Fruit fly (Drosophila melanogaster): ENCODE data around the gene Fad2.

Gene Fad2

DNA sequence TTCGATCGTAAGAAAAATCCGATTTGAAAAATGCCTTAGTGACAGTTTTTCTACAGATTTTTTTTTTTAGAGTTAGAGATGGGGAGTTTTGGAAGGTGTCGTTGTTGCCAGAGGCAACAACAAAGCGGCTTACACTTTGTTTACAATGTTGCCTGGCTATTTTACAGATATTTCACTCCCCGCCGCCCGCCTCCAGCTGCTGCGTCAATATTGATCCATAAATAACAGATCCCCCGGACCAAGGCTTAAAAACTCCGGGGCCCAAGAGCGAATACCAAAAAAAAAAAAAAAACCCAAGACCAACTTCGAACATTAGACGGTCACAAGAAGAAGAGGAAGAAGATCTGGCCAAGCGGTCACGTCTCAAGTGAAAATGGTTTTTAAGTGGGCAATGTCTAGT is 20.4 kb upstream of the Fad2 start (continued):
- TF ChIP-seq CG12769 (tag; optimal IDR thresholded peaks at IDR 0.05) (no peak), CkIIα-i1 (GFP tag; IDR thresholded peaks at IDR 0.05) (no peak), Sox100B (GFP tag; optimal IDR thresholded peaks at IDR 0.05) (peak; percentile 19), CG13894 (tag; optimal IDR thresholded peaks at IDR 0.05) (no peak), Chrac-16 (GFP tag; optimal IDR thresholded peaks at IDR 0.05) (no peak), CG8281 (tag; optimal IDR thresholded peaks at IDR 0.05) (no peak), gcm (GFP tag; optimal IDR thresholded peaks at IDR 0.05) (no peak), CG14860 (GFP tag; IDR thresholded peaks at IDR 0.05; ENCODE audit: partially characterized antibody) (no peak), grau (tag; optimal IDR thresholded peaks at IDR 0.05) (no peak), BtbVII (GFP tag; optimal IDR thresholded peaks at IDR 0.05) (no peak), CG2116 (GFP tag; optimal IDR thresholded peaks at IDR 0.05) (peak; percentile 1), Lim3 (GFP tag; IDR thresholded peaks at IDR 0.05) (no peak), tll (GFP tag; optimal IDR thresholded peaks at IDR 0.05) (no peak), trem (tag; optimal IDR thresholded peaks at IDR 0.05) (no peak)

DNA sequence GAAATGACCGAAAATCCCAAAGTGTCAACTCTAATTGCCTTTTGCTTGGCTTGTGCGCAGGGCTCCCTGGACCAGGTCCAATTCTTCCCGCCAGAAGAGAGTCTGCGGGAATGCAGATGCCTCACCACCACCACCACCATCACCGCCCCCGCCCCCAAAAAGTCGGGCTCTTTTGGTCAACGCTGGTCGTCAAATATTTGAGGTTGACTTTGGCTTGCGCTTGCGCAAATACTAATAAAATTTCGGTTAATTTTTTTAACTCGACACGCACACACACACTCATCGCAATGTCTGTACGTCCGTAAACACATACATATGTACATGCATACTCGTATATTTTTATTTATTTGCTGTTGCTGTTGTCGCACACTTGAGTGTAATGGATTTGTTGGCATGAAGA is 19.4 kb upstream of the Fad2 start:
- TF ChIP-seq NC2α (GFP tag; optimal IDR thresholded peaks at IDR 0.05) (no peak), CG15696 (tag; optimal IDR thresholded peaks at IDR 0.05) (peak; percentile 50), CG8765 (GFP tag; IDR thresholded peaks at IDR 0.05) (no peak), gsb-n (tag; optimal IDR thresholded peaks at IDR 0.05) (no peak), disco-r (GFP tag; optimal IDR thresholded peaks at IDR 0.05) (no peak), CG6272 (GFP tag; IDR thresholded peaks at IDR 0.05) (no peak), E2f1 (GFP tag; IDR thresholded peaks at IDR 0.05) (no peak), cg (GFP tag; optimal IDR thresholded peaks at IDR 0.05) (peak; percentile 49), dmrt99B (tag; optimal IDR thresholded peaks at IDR 0.05) (no peak), Meics (GFP tag; optimal IDR thresholded peaks at IDR 0.05) (no peak), exex (tag; optimal IDR thresholded peaks at IDR 0.05) (no peak), kni (GFP tag; optimal IDR thresholded peaks at IDR 0.05) (peak; percentile 17), Ets65A (GFP tag) (no peak), sens (GFP tag) (peak; percentile 16), Doc3 (GFP tag; IDR thresholded peaks at IDR 0.05; ENCODE audit: partially characterized antibody) (no peak), ci (GFP tag; IDR thresholded peaks at IDR 0.05) (0 out of 3 replicates have a peak, but pooled peaks have one; percentile 19), dmrt11E (tag; optimal IDR thresholded peaks at IDR 0.05) (peak; percentile 19), CG6254 (GFP tag; optimal IDR thresholded peaks at IDR 0.05) (peak; percentile 13), ATbp (GFP tag; optimal IDR thresholded peaks at IDR 0.05) (peak; percentile 28), z (GFP tag; IDR thresholded peaks at IDR 0.05) (no peak), mam (GFP tag; optimal IDR thresholded peaks at IDR 0.05) (no peak), vvl (GFP tag; IDR thresholded peaks at IDR 0.05) (peak; percentile 20; the same call in 1 of the 2 replicates), CG7786 (GFP tag; optimal IDR thresholded peaks at IDR 0.05) (no peak), sob (GFP tag; IDR thresholded peaks at IDR 0.05) (no peak), CG17361 (GFP tag; IDR thresholded peaks at IDR 0.05) (no peak), dm (GFP tag; optimal IDR thresholded peaks at IDR 0.05) (no peak), CrebB (tag; optimal IDR thresholded peaks at IDR 0.05) (no peak), CG11560 (tag; IDR thresholded peaks at IDR 0.05) (no peak), CG11247 (GFP tag; IDR thresholded peaks at IDR 0.05) (no peak), CG1233 (GFP tag; optimal IDR thresholded peaks at IDR 0.05) (no peak), Med (GFP tag) (peak; percentile 60), pan (optimal IDR thresholded peaks at IDR 0.05) (no peak), pan (GFP tag; optimal IDR thresholded peaks at IDR 0.05 in 1 of 2, IDR thresholded peaks at IDR 0.05 in 1 of 2) (no peak), CG2875 (GFP tag; optimal IDR thresholded peaks at IDR 0.05) (peak; percentile 23), CG11504 (tag; optimal IDR thresholded peaks at IDR 0.05) (no peak), tll (GFP tag; optimal IDR thresholded peaks at IDR 0.05) (peak in 1 of 2 experiments; percentile 19), dati (GFP tag; IDR thresholded peaks at IDR 0.05) (no peak), sqz (GFP tag; optimal IDR thresholded peaks at IDR 0.05) (peak; percentile 25)
